Worm (Caenorhabditis elegans) whole organism, midembryonic: ENCODE results near the gene csp-2.
"Not testable (repeated sequence)": the region's sequence is repeated elsewhere in the genome, so short reads cannot be mapped to it uniquely, and the experiment has no call there.

Experiments
- T22C8.4 ChIP-seq: fragments of 200-800 bp; sonication (Bioruptor generic); IDR thresholded peaks from 2 replicates; pipeline ENCODE4 v1.3.6; 2022; ENCODE audit warnings: missing genetic modification characterization, missing compliant biosample characterization
- cog-1 ChIP-seq: sonication (generic microtip); optimal IDR thresholded peaks from 2 replicates; lab custom pipeline; 2016; ENCODE audit warnings: missing genetic modification characterization, missing compliant biosample characterization
- flt-1 ChIP-seq: fragments of 200-800 bp; sonication (Bioruptor generic); IDR thresholded peaks from 2 replicates; pipeline ENCODE4 v1.3.6; 2022; ENCODE audit warnings: missing genetic modification characterization, missing compliant biosample characterization
- klf-2 ChIP-seq: fragments of 200-800 bp; sonication (Bioruptor generic); conservative IDR thresholded peaks from 2 replicates; pipeline ENCODE4 v1.3.6; 2022; ENCODE audit warnings: missing genetic modification reagents, missing genetic modification characterization, missing compliant biosample characterization
- med-1 ChIP-seq: sonication (generic microtip); optimal IDR thresholded peaks from 2 replicates; lab custom pipeline; 2017; ENCODE audit warnings: missing genetic modification characterization, mild to moderate bottlenecking, missing compliant biosample characterization, antibody characterized with exemption, missing genetic modification reagents; ENCODE audit not compliant: insufficient read depth
- ref-1 ChIP-seq: fragments of 200-800 bp; sonication (Bioruptor generic); conservative IDR thresholded peaks from 2 replicates; pipeline ENCODE4 v1.3.6; 2022; ENCODE audit warnings: missing genetic modification reagents, missing genetic modification characterization, missing compliant biosample characterization
- tab-1 ChIP-seq: fragments of 200-800 bp; sonication (Bioruptor generic); IDR thresholded peaks from 2 replicates; pipeline ENCODE4 v1.3.6; 2022; ENCODE audit warnings: missing genetic modification characterization, missing compliant biosample characterization
- ztf-23 ChIP-seq: fragments of 200-800 bp; sonication (Bioruptor generic); IDR thresholded peaks from 2 replicates; pipeline ENCODE4 v1.3.6; 2022; ENCODE audit warnings: missing genetic modification reagents, missing genetic modification characterization, missing compliant biosample characterization
- ztf-29 ChIP-seq: fragments of 200-800 bp; sonication (Bioruptor generic); IDR thresholded peaks from 2 replicates; pipeline ENCODE4 v1.3.6; 2022; ENCODE audit warnings: missing genetic modification reagents, missing genetic modification characterization, missing compliant biosample characterization

The csp-2 gene

ce11 chrIV:6284277-6284676 is 23.3 kb upstream of the csp-2 start, which contains the start of gene ops-1:
Gene ops-1, minus strand, starts transcription at chrIV:6284377.
- TF ChIP-seq klf-2 (GFP tag; lab: Robert Waterston, UW) (no peak), tab-1 (GFP tag; lab: Robert Waterston, UW) (no peak), ref-1 (GFP tag; lab: Robert Waterston, UW) (no peak), med-1 (GFP tag; lab: Kevin White, UChicago) (no peak), T22C8.4 (GFP tag; lab: Robert Waterston, UW) (no peak), cog-1 (tag; lab: Kevin White, UChicago) (no peak), flt-1 (GFP tag; lab: Robert Waterston, UW) (no peak), ztf-23 (no peak), ztf-29 (no peak)

- no peak for TF ChIP-seq tab-1 (GFP tag; lab: Robert Waterston, UW)
Observed at ce11 chrIV:6290741-6291140, 16.8 kb upstream of the csp-2 start, which contains the start of gene srv-24. Gene srv-24, minus strand, starts transcription at chrIV:6290841.

- TF ChIP-seq med-1 (GFP tag; lab: Kevin White, UChicago), result no peak
- peak; percentile 75; the same call in 1 of the 2 replicates for TF ChIP-seq flt-1 (GFP tag; lab: Robert Waterston, UW)
Observed at ce11 chrIV:6294081-6294480, 13.5 kb upstream of the csp-2 start, which contains the start of gene hil-2. Gene hil-2, plus strand, starts transcription at chrIV:6294240.

ce11 chrIV:6298253-6298652 is 9.3 kb upstream of the csp-2 start, which contains the start of gene srv-27:
Gene srv-27, minus strand, starts transcription at chrIV:6298353.
- TF ChIP-seq ztf-29 (no peak), flt-1 (GFP tag; lab: Robert Waterston, UW) (no peak)

ce11 chrIV:6299523-6299922 is 8.0 kb upstream of the csp-2 start:
- no peak for TF ChIP-seq med-1 (GFP tag; lab: Kevin White, UChicago)
- no peak for TF ChIP-seq ref-1 (GFP tag; lab: Robert Waterston, UW)
- TF ChIP-seq ztf-29, result no peak
- no peak for TF ChIP-seq T22C8.4 (GFP tag; lab: Robert Waterston, UW)
- TF ChIP-seq flt-1 (GFP tag; lab: Robert Waterston, UW), result no peak
- TF ChIP-seq klf-2 (GFP tag; lab: Robert Waterston, UW), result no peak
- TF ChIP-seq cog-1 (tag; lab: Kevin White, UChicago), result no peak
- TF ChIP-seq ztf-23, result no peak
- TF ChIP-seq tab-1 (GFP tag; lab: Robert Waterston, UW), result no peak

ce11 chrIV:6301764-6302163 is 5.8 kb upstream of the csp-2 start, which contains the start of gene srv-26:
Gene srv-26, minus strand, starts transcription at chrIV:6301864.
- TF ChIP-seq ztf-23, result no peak
- no peak for TF ChIP-seq med-1 (GFP tag; lab: Kevin White, UChicago)
- TF ChIP-seq flt-1 (GFP tag; lab: Robert Waterston, UW), result no peak
- TF ChIP-seq ref-1 (GFP tag; lab: Robert Waterston, UW), result no peak
- TF ChIP-seq cog-1 (tag; lab: Kevin White, UChicago), result no peak
- no peak for TF ChIP-seq klf-2 (GFP tag; lab: Robert Waterston, UW)
- TF ChIP-seq tab-1 (GFP tag; lab: Robert Waterston, UW), result no peak
- TF ChIP-seq T22C8.4 (GFP tag; lab: Robert Waterston, UW), result no peak
- no peak for TF ChIP-seq ztf-29

- TF ChIP-seq T22C8.4 (GFP tag; lab: Robert Waterston, UW) (no peak), klf-2 (GFP tag; lab: Robert Waterston, UW) (no peak), ref-1 (GFP tag; lab: Robert Waterston, UW) (no peak), tab-1 (GFP tag; lab: Robert Waterston, UW) (no peak), flt-1 (GFP tag; lab: Robert Waterston, UW) (no peak), med-1 (GFP tag; lab: Kevin White, UChicago) (no peak), cog-1 (tag; lab: Kevin White, UChicago) (no peak), ztf-23 (no peak), ztf-29 (no peak)
Observed at ce11 chrIV:6303642-6304041, 3.9 kb upstream of the csp-2 start, which contains the start of gene srv-25. Gene srv-25, minus strand, starts transcription at chrIV:6303742.

ce11 chrIV:6317357-6317756 is 9.8 kb downstream of the csp-2 start, which contains the start of gene Y73B6BL.12:
Gene Y73B6BL.12, minus strand, starts transcription at chrIV:6317457.
- not testable (repeated sequence) for TF ChIP-seq med-1 (GFP tag; lab: Kevin White, UChicago); flt-1 (GFP tag; lab: Robert Waterston, UW); tab-1 (GFP tag; lab: Robert Waterston, UW)

- TF ChIP-seq ztf-29 (no peak), ref-1 (GFP tag; lab: Robert Waterston, UW) (no peak), ztf-23 (peak; percentile 67; the same call in 1 of the 2 replicates), med-1 (GFP tag; lab: Kevin White, UChicago) (no peak), tab-1 (GFP tag; lab: Robert Waterston, UW) (no peak), cog-1 (tag; lab: Kevin White, UChicago) (peak; percentile 76), klf-2 (GFP tag; lab: Robert Waterston, UW) (0 out of 2 replicates have a peak, but pooled peaks have one; percentile 60), flt-1 (GFP tag; lab: Robert Waterston, UW) (peak; percentile 62; the same call in 1 of the 2 replicates), T22C8.4 (GFP tag; lab: Robert Waterston, UW) (peak; percentile 38; the same call in 1 of the 2 replicates)
Observed at ce11 chrIV:6321667-6322066, 14.1 kb downstream of the csp-2 start, which contains the start of gene Y73B6BL.29. Gene Y73B6BL.29, plus strand, starts transcription at chrIV:6321929.

ce11 chrIV:6323654-6324224 is 16.2 kb downstream of the csp-2 start, which contains the start of gene sqd-1:
Gene sqd-1, plus strand, starts transcription at chrIV:6324174.
- TF ChIP-seq med-1 (GFP tag; lab: Kevin White, UChicago) (no peak), ztf-29 (no peak), klf-2 (GFP tag; lab: Robert Waterston, UW) (no peak), tab-1 (GFP tag; lab: Robert Waterston, UW) (no peak), cog-1 (tag; lab: Kevin White, UChicago) (peak; percentile 60), flt-1 (GFP tag; lab: Robert Waterston, UW) (peak; percentile 78), ztf-23 (peak; percentile 85), ref-1 (GFP tag; lab: Robert Waterston, UW) (no peak), T22C8.4 (GFP tag; lab: Robert Waterston, UW) (no peak)
